Worm (Caenorhabditis elegans) whole organism, L1 larva: ENCODE measurements around the gene dyc-1.

Experiments used
- grh-1 ChIP-seq: fragments of 200-800 bp; sonication (Bioruptor generic); IDR thresholded peaks from 2 replicates; pipeline ENCODE4 v1.3.6; 2022; ENCODE audit warnings: missing genetic modification reagents, missing genetic modification characterization, missing compliant biosample characterization
- snpc-4 ChIP-seq: fragments of 150-350 bp; optimal IDR thresholded peaks from 2 replicates; lab custom pipeline; 2014; ENCODE audit warnings: missing biosample characterization, missing genetic modification characterization
- ztf-4 ChIP-seq: fragments of 150-350 bp; optimal IDR thresholded peaks from 2 replicates; lab custom pipeline; 2014; ENCODE audit warnings: missing biosample characterization, missing genetic modification characterization

DNA sequence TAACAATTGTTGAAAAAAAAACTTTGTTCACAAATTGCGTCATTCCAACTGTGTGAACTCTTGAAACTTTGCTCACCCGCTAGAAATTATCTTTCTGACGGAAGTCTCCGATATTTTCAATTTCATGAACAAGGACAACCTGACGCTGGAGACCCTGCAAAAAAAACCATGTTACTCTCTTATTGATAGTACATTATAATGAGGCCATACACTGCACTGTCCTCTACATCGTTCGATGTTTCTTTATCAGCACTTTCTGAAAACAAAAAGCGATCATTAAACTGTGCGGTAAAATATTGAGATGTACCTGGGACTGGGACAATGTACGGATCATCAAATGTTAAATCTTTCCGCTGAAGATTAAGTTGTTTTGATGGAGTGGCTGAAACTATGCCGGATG is 45.8 kb upstream of the dyc-1 start:
- no peak for TF ChIP-seq snpc-4 (tag; lab: Kevin White, UChicago)
- TF ChIP-seq grh-1 (GFP tag; lab: Robert Waterston, UW) = no peak
- TF ChIP-seq ztf-4 (tag; lab: Kevin White, UChicago) = no peak
